Worm (Caenorhabditis elegans): ENCODE data around the gene nspd-5.

DNA sequence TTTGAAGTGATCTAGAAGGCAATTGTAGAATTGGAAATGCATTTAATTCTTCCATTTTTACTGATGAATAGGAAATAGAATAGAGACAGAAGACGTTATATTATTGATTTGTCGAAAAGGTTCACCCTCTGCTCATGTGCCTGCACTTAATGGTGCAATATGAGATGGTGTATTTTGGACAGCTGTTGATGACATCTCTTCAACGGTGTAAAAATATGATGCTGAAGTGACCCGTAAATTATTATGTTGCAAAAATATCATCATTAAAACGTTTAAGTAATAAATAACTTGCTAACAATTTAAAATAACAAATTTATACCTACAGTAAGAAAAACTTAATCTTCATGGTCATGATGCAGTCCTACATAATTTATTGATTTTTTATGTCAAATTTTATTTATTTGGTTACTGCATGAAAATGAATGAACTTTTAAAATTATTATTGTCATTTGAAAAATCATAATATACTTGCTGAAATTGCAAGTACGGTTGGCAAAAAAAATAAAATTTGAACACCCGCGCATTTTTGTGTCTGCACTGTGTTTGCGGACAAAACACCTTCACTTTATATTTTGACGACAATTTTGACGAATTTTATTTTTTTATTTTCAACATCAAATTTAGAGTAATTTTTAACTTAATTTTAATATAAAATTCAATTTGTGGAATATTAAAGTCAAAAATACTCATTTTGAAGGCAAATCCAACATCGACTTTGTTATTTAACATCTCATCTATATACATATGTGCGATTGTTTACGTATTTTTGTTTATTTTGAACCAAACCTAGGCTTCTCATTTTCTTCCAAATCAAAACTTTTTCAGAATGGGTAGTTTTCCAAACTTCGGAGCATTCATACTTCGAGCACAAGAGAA, 32.2 kb downstream of the nspd-5 start, which contains the start of the genes fbxb-88 and tbck-1:
- TF ChIP-seq flt-1 (GFP tag; IDR thresholded peaks at IDR 0.05) (no peak), cog-1 (tag; optimal IDR thresholded peaks at IDR 0.05) (no peak), T22C8.4 (GFP tag; IDR thresholded peaks at IDR 0.05) (no peak), ztf-23 (GFP tag; IDR thresholded peaks at IDR 0.05) (no peak), ref-1 (GFP tag; conservative IDR thresholded peaks at IDR 0.05) (no peak), med-1 (GFP tag; optimal IDR thresholded peaks at IDR 0.05; ENCODE audit: insufficient read depth) (no peak), klf-2 (GFP tag; conservative IDR thresholded peaks at IDR 0.05) (no peak), tab-1 (GFP tag; IDR thresholded peaks at IDR 0.05) (no peak)

Measured in whole organism, midembryonic.